Worm (Caenorhabditis elegans) whole organism, late embryonic: ENCODE measurements around the gene fbxl-3.

Source experiments
- ceh-2 ChIP-seq: sonication (generic microtip); optimal IDR thresholded peaks from 2 replicates; lab custom pipeline; 2016; ENCODE audit warnings: missing genotype, missing genetic modification characterization, missing compliant biosample characterization
- hlh-30 ChIP-seq: sonication (generic microtip); optimal IDR thresholded peaks from 2 replicates; lab custom pipeline; 2017; ENCODE audit warnings: antibody characterized with exemption, missing genetic modification characterization, missing compliant biosample characterization; ENCODE audit not compliant: insufficient read depth
- ref-2 ChIP-seq: sonication (generic microtip); optimal IDR thresholded peaks from 2 replicates; lab custom pipeline; 2016; ENCODE audit warnings: missing genetic modification characterization, missing compliant biosample characterization

- TF ChIP-seq hlh-30 (tag; lab: Kevin White, UChicago) (no peak), ref-2 (tag; lab: Kevin White, UChicago) (peak; percentile 8), ceh-2 (tag; lab: Kevin White, UChicago) (no peak)
Observed at ce11 chrII:5418317-5418716, 19.6 kb upstream of the fbxl-3 start.
